Worm (Caenorhabditis elegans) whole organism, young adult: ENCODE results near the gene sru-28.

Experiments
- B0035.1 ChIP-seq: sonication (generic microtip); optimal IDR thresholded peaks from 2 replicates; lab custom pipeline; 2016; ENCODE audit warnings: missing genetic modification characterization, mild to moderate bottlenecking, missing compliant biosample characterization, missing genotype, missing genetic modification reagents
- B0336.3 ChIP-seq: fragments of 200-800 bp; sonication (Bioruptor generic); IDR thresholded peaks from 2 replicates; pipeline ENCODE4 v1.3.6; 2022; ENCODE audit warnings: missing genetic modification characterization, missing compliant biosample characterization
- F10E7.11 ChIP-seq: sonication (generic microtip); optimal IDR thresholded peaks from 2 replicates; lab custom pipeline; 2017; ENCODE audit warnings: mild to moderate bottlenecking, missing genetic modification characterization, moderate library complexity, missing compliant biosample characterization
- F52B5.7 ChIP-seq: sonication (generic microtip); optimal IDR thresholded peaks from 2 replicates; lab custom pipeline; 2016; ENCODE audit warnings: mild to moderate bottlenecking, missing genetic modification characterization, missing compliant biosample characterization
- K12H6.12 ChIP-seq: fragments of 200-800 bp; sonication (Bioruptor generic); optimal IDR thresholded peaks from 2 replicates; lab custom pipeline; 2018; ENCODE audit warnings: mild to moderate bottlenecking, missing genetic modification characterization, missing compliant biosample characterization
- Y79H2A.3 ChIP-seq: fragments of 200-800 bp; sonication (Bioruptor generic); conservative IDR thresholded peaks from 2 replicates; pipeline ENCODE4 v1.3.6; 2022; ENCODE audit warnings: missing genetic modification reagents, missing genetic modification characterization, missing compliant biosample characterization
- ama-1 ChIP-seq, 3 experiments: fragments of 150-350 bp in 1 of 3; sonication (generic microtip) in 2 of 3; optimal IDR thresholded peaks; 2 replicates each; lab custom pipeline; 2014 to 2018; ENCODE audit warnings: missing biosample characterization in 2 of 3, missing genetic modification characterization in 2 of 3, missing genetic modification reagents in 2 of 3
- aptf-2 ChIP-seq: fragments of 200-800 bp; sonication (Bioruptor generic); conservative IDR thresholded peaks from 2 replicates; pipeline ENCODE4 v1.3.6; 2022; ENCODE audit warnings: missing genetic modification reagents, missing genetic modification characterization, missing compliant biosample characterization
- aptf-3 ChIP-seq: fragments of 200-800 bp; sonication (Bioruptor generic); IDR thresholded peaks from 2 replicates; pipeline ENCODE4 v1.3.6; 2022; ENCODE audit warnings: missing genetic modification characterization, missing compliant biosample characterization
- attf-5 ChIP-seq: fragments of 200-800 bp; sonication (Bioruptor generic); optimal IDR thresholded peaks from 2 replicates; lab custom pipeline; 2018; ENCODE audit warnings: mild to moderate bottlenecking, missing genetic modification characterization, missing compliant biosample characterization
- bed-1 ChIP-seq: fragments of 200-800 bp; sonication (Bioruptor generic); IDR thresholded peaks from 2 replicates; pipeline ENCODE4 v1.3.6; 2022; ENCODE audit warnings: missing genetic modification reagents, missing genetic modification characterization, missing compliant biosample characterization
- cebp-1 ChIP-seq, 2 experiments: fragments of 200-800 bp in 1 of 2; sonication (Bioruptor generic) in 1 of 2; sonication (generic microtip) in 1 of 2; IDR thresholded peaks in 1 of 2; optimal IDR thresholded peaks in 1 of 2; 2 replicates each; pipeline versions ENCODE4 v1.3.6 to Lab custom; 2017 to 2022; ENCODE audit warnings: missing compliant biosample characterization in 2 of 2, missing genetic modification characterization in 2 of 2, mild to moderate bottlenecking in 1 of 2, missing genetic modification reagents in 1 of 2, moderate library complexity in 1 of 2
- ceh-100 ChIP-seq: fragments of 200-800 bp; sonication (Bioruptor generic); IDR thresholded peaks from 2 replicates; pipeline ENCODE4 v1.3.6; 2022; ENCODE audit warnings: missing genetic modification reagents, missing genetic modification characterization, missing compliant biosample characterization
- dox-1 ChIP-seq: fragments of 200-800 bp; sonication (Bioruptor generic); IDR thresholded peaks from 2 replicates; pipeline ENCODE4 v1.3.6; 2022; ENCODE audit warnings: missing genetic modification reagents, missing genetic modification characterization, missing compliant biosample characterization
- dpl-1 ChIP-seq: fragments of 150-350 bp; optimal IDR thresholded peaks from 2 replicates; lab custom pipeline; 2014; ENCODE audit warnings: missing biosample characterization, missing genetic modification reagents, missing genetic modification characterization
- egl-44 ChIP-seq: fragments of 200-800 bp; sonication (Bioruptor generic); IDR thresholded peaks from 2 replicates; pipeline ENCODE4 v1.3.6; 2022; ENCODE audit warnings: missing genetic modification reagents, missing genetic modification characterization, missing compliant biosample characterization
- hmg-1.2 ChIP-seq: fragments of 200-800 bp; sonication (Bioruptor generic); IDR thresholded peaks from 2 replicates; pipeline ENCODE4 v1.3.6; 2022; ENCODE audit warnings: missing genetic modification reagents, missing genetic modification characterization, missing compliant biosample characterization
- hmg-20 ChIP-seq: fragments of 200-800 bp; sonication (Bioruptor generic); IDR thresholded peaks from 2 replicates; pipeline ENCODE4 v1.3.6; 2022; ENCODE audit warnings: missing genetic modification reagents, missing genetic modification characterization, missing compliant biosample characterization
- hsf-1 ChIP-seq: fragments of 200-800 bp; sonication (Bioruptor generic); IDR thresholded peaks from 2 replicates; pipeline ENCODE4 v1.3.6; 2022; ENCODE audit warnings: missing genetic modification reagents, missing genetic modification characterization, missing compliant biosample characterization
- let-526 ChIP-seq: fragments of 200-800 bp; sonication (Bioruptor generic); IDR thresholded peaks from 2 replicates; pipeline ENCODE4 v1.3.6; 2022; ENCODE audit warnings: missing genetic modification reagents, missing genetic modification characterization, missing compliant biosample characterization
- let-607 ChIP-seq, 2 experiments: fragments of 200-800 bp in 1 of 2; sonication (Bioruptor generic) in 1 of 2; sonication (generic microtip) in 1 of 2; optimal IDR thresholded peaks; 2 replicates each; lab custom pipeline; 2016 to 2018; ENCODE audit warnings: mild to moderate bottlenecking in 2 of 2, missing compliant biosample characterization in 2 of 2, missing genetic modification characterization in 2 of 2, moderate library complexity in 2 of 2, missing genotype in 1 of 2
- lin-35 ChIP-seq, 3 experiments: fragments of 150-350 bp in 2 of 3; sonication (generic microtip) in 1 of 3; optimal IDR thresholded peaks; 2 replicates each; lab custom pipeline; 2014 to 2018; ENCODE audit warnings: missing biosample characterization in 3 of 3, missing genetic modification characterization in 3 of 3, missing genetic modification reagents in 3 of 3
- lin-40 ChIP-seq: sonication (generic microtip); optimal IDR thresholded peaks from 2 replicates; lab custom pipeline; 2016; ENCODE audit warnings: missing genetic modification characterization, mild to moderate bottlenecking, missing compliant biosample characterization, missing genotype, missing genetic modification reagents
- madf-10 ChIP-seq: sonication (generic microtip); optimal IDR thresholded peaks from 2 replicates; lab custom pipeline; 2016; ENCODE audit warnings: mild to moderate bottlenecking, missing genetic modification characterization, missing compliant biosample characterization
- mcd-1 ChIP-seq: fragments of 200-800 bp; sonication (Bioruptor generic); IDR thresholded peaks from 2 replicates; pipeline ENCODE4 v1.3.6; 2022; ENCODE audit warnings: missing genetic modification reagents, missing genetic modification characterization, missing compliant biosample characterization
- nhr-179 ChIP-seq: sonication (generic microtip); optimal IDR thresholded peaks from 2 replicates; lab custom pipeline; 2016; ENCODE audit warnings: mild to moderate bottlenecking, missing genetic modification characterization, missing compliant biosample characterization
- nhr-27 ChIP-seq: fragments of 200-800 bp; sonication (Bioruptor generic); optimal IDR thresholded peaks from 2 replicates; lab custom pipeline; 2018; ENCODE audit warnings: mild to moderate bottlenecking, missing genetic modification characterization, moderate library complexity, missing compliant biosample characterization
- nhr-80 ChIP-seq: sonication (generic microtip); optimal IDR thresholded peaks from 2 replicates; lab custom pipeline; 2016; ENCODE audit warnings: missing genetic modification characterization, missing compliant biosample characterization
- pbrm-1 ChIP-seq: fragments of 200-800 bp; sonication (Bioruptor generic); IDR thresholded peaks from 2 replicates; pipeline ENCODE4 v1.3.6; 2022; ENCODE audit warnings: missing genetic modification reagents, missing genetic modification characterization, missing compliant biosample characterization
- pha-4 ChIP-seq: fragments of 150-350 bp; sonication (generic microtip); optimal IDR thresholded peaks from 2 replicates; lab custom pipeline; 2014; ENCODE audit warnings: missing biosample characterization, missing genetic modification reagents, missing genetic modification characterization
- rcor-1 ChIP-seq: fragments of 200-800 bp; sonication (Bioruptor generic); IDR thresholded peaks from 2 replicates; pipeline ENCODE4 v1.3.6; 2022; ENCODE audit warnings: missing genetic modification reagents, missing genetic modification characterization, missing compliant biosample characterization
- repo-1 ChIP-seq: sonication (generic microtip); optimal IDR thresholded peaks from 2 replicates; lab custom pipeline; 2017; ENCODE audit warnings: mild to moderate bottlenecking, missing genetic modification characterization, missing compliant biosample characterization
- snpc-1.1 ChIP-seq: sonication (generic microtip); optimal IDR thresholded peaks from 2 replicates; lab custom pipeline; 2017; ENCODE audit warnings: missing genetic modification characterization, mild to moderate bottlenecking, missing compliant biosample characterization, antibody characterized with exemption, moderate library complexity, missing genotype, missing genetic modification reagents; ENCODE audit not compliant: insufficient read depth
- snpc-3.4 ChIP-seq: sonication (generic microtip); optimal IDR thresholded peaks from 2 replicates; lab custom pipeline; 2017; ENCODE audit warnings: missing genetic modification characterization, mild to moderate bottlenecking, missing compliant biosample characterization, antibody characterized with exemption, moderate library complexity, missing genotype, missing genetic modification reagents
- snpc-4 ChIP-seq, 5 experiments: fragments of 150-350 bp in 1 of 5; sonication (generic microtip) in 4 of 5; optimal IDR thresholded peaks; 2 replicates each; lab custom pipeline; 2014 to 2018; ENCODE audit warnings: missing genetic modification characterization in 5 of 5, missing biosample characterization in 3 of 5, antibody characterized with exemption in 2 of 5, mild to moderate bottlenecking in 2 of 5, missing compliant biosample characterization in 2 of 5, missing genotype in 2 of 5, moderate library complexity in 2 of 5, missing genetic modification reagents in 1 of 5
- tlf-1 ChIP-seq: fragments of 200-800 bp; sonication (Bioruptor generic); optimal IDR thresholded peaks from 2 replicates; lab custom pipeline; 2018; ENCODE audit warnings: mild to moderate bottlenecking, missing genetic modification characterization, missing compliant biosample characterization
- zfh-2 ChIP-seq: fragments of 200-800 bp; sonication (Bioruptor generic); conservative IDR thresholded peaks from 2 replicates; pipeline ENCODE4 v1.3.6; 2022; ENCODE audit warnings: missing genetic modification reagents, missing genetic modification characterization, missing compliant biosample characterization
- zim-3 ChIP-seq: sonication (generic microtip); optimal IDR thresholded peaks from 2 replicates; lab custom pipeline; 2017; ENCODE audit warnings: mild to moderate bottlenecking, missing genetic modification characterization, moderate library complexity, missing compliant biosample characterization
- ztf-18 ChIP-seq: sonication (generic microtip); optimal IDR thresholded peaks from 2 replicates; lab custom pipeline; 2016; ENCODE audit warnings: missing genotype, mild to moderate bottlenecking, missing genetic modification characterization, missing compliant biosample characterization
- ztf-25 ChIP-seq: fragments of 200-800 bp; sonication (Bioruptor generic); IDR thresholded peaks from 2 replicates; pipeline ENCODE4 v1.3.6; 2022; ENCODE audit warnings: missing genetic modification reagents, missing genetic modification characterization, missing compliant biosample characterization
- ztf-26 ChIP-seq: sonication (generic microtip); optimal IDR thresholded peaks from 2 replicates; lab custom pipeline; 2017; ENCODE audit warnings: missing genetic modification characterization, missing compliant biosample characterization

Gene sru-28

DNA sequence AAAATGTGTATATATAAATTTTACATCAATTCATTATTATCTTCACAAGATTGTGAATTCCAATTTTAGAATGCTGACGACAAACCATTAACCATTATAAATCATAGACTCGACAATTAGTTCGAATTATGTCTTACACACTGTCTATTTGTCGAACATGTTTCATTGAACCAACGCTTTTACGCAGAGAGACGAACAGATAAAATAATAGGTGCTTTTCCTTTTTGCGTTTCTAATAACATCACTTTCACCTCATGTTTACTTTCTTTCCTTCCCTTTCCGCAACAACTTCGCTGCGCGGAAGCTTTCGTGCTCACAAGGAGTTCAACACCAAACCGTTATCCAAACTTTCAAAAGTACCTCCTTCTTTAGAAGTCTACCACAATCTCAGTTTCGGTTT, 41.7 kb downstream of the sru-28 start, which contains the start of gene F52F10.2:
Gene F52F10.2 (plus strand): TSS at position 301 of the 400 bp plus-strand sequence.
- TF ChIP-seq cebp-1 (GFP tag; IDR thresholded peaks at IDR 0.05; lab: Robert Waterston, UW) (no peak), cebp-1 (tag; optimal IDR thresholded peaks at IDR 0.05; lab: Kevin White, UChicago) (no peak), F10E7.11 (tag; lab: Kevin White, UChicago) (no peak), ztf-26 (tag; lab: Kevin White, UChicago) (no peak), nhr-27 (tag; lab: Kevin White, UChicago) (no peak), ama-1 (optimal IDR thresholded peaks at IDR 0.05; lab: Kevin White, UChicago) (no peak), ama-1 (GFP tag; optimal IDR thresholded peaks at IDR 0.05; lab: Kevin White, UChicago) (no peak)

DNA sequence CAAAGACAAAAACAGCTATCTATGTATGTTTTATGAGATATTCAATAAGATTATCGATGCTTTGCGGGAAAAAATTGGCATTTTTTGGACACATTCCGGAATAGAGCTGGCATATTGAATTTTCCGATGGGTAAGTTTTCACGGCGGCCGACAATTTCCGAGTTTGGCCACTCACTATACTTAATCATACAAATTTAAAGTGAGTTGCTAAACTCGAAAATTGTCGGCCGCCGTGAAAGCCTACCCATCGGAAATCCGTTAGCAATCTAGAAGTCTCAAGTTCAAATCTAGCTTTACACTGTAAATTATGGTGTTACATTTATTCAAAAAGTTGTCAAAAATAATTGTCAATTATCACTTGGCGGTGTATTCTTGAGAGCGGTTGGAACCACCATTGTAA, 44.6 kb downstream of the sru-28 start:
- TF ChIP-seq snpc-1.1 (tag; lab: Kevin White, UChicago) (peak; percentile 41), hsf-1 (GFP tag; lab: Robert Waterston, UW) (no peak), pha-4 (tag; lab: Kevin White, UChicago) (no peak), snpc-4 (GFP tag; optimal IDR thresholded peaks at IDR 0.05; lab: Kevin White, UChicago) (no peak), snpc-4 (tag; optimal IDR thresholded peaks at IDR 0.05; lab: Kevin White, UChicago) (peak in 3 of 4 experiments; percentile 37 to 87 (median 84)), aptf-2 (GFP tag; lab: Robert Waterston, UW) (no peak), bed-1 (GFP tag; lab: Robert Waterston, UW) (no peak)

DNA sequence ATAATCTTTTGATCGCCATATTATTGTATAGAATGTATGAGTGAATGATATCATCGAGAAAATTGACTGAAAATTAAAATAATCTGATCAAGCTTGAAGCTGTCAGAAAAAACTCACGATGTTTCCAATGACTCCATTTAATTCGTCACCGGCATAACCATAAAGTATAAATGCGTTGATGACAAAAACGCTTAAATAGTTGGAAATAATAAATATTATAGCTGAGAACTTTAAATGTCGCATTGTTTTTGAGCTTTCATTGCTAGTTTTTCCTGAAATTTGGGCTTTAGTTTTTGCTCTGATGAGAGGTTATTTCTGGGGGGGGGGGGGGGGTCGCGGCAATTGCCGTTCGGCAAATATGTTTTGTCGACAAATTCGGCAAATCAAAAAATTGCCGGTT, 45.0 kb downstream of the sru-28 start:
- no peak for TF ChIP-seq B0035.1 (tag; lab: Kevin White, UChicago)
- TF ChIP-seq hmg-1.2 (GFP tag; lab: Robert Waterston, UW) = no peak
- TF ChIP-seq K12H6.12 = no peak
- no peak for TF ChIP-seq hmg-20
- TF ChIP-seq let-526 = no peak
- TF ChIP-seq ztf-18 (tag; lab: Kevin White, UChicago) = no peak
- TF ChIP-seq nhr-80 (tag; lab: Kevin White, UChicago) = no peak
- no peak for TF ChIP-seq ceh-100 (GFP tag; lab: Robert Waterston, UW)
- TF ChIP-seq Y79H2A.3 = no peak
- TF ChIP-seq ztf-25 (GFP tag; lab: Robert Waterston, UW) = no peak
- no peak for TF ChIP-seq egl-44
- no peak for TF ChIP-seq madf-10 (tag; lab: Kevin White, UChicago)
- no peak for TF ChIP-seq lin-35 (GFP tag; optimal IDR thresholded peaks at IDR 0.05; lab: Kevin White, UChicago)
- TF ChIP-seq mcd-1 (GFP tag; lab: Robert Waterston, UW) = no peak

DNA sequence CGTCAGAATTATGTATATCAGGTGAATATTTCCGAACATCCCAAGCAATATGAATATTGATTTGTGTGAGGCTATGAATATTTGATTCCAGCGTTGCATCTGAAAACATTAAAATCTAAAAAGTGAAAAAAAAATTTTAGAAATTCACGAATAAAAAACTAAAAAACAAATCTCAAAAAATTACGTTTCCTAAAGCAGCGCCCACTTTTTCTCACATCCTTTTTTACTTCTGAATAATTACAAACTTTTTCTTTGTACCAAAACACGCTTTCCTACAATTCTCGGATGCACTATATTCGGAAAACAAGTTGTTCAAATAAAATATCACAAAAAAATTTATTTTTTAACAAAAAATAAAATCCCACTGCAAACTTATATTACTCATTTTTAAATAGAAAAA, 46.9 kb downstream of the sru-28 start, which contains the start of gene srsx-8:
Gene srsx-8 (minus strand): TSS at position 101 of the 400 bp plus-strand sequence.
- TF ChIP-seq lin-40 (tag; lab: Kevin White, UChicago) (no peak), snpc-3.4 (tag; lab: Kevin White, UChicago) (no peak), pbrm-1 (GFP tag; lab: Robert Waterston, UW) (no peak), F52B5.7 (tag; lab: Kevin White, UChicago) (no peak), let-607 (tag; optimal IDR thresholded peaks at IDR 0.05; lab: Kevin White, UChicago) (no peak), repo-1 (tag; lab: Kevin White, UChicago) (no peak), zim-3 (tag; lab: Kevin White, UChicago) (no peak), dpl-1 (GFP tag; lab: Kevin White, UChicago) (no peak), ama-1 (optimal IDR thresholded peaks at IDR 0.05; lab: Kevin White, UChicago) (no peak), ama-1 (GFP tag; optimal IDR thresholded peaks at IDR 0.05; lab: Kevin White, UChicago) (no peak), dox-1 (no peak), tlf-1 (GFP tag; lab: Kevin White, UChicago) (no peak), nhr-80 (tag; lab: Kevin White, UChicago) (no peak), zfh-2 (GFP tag; lab: Robert Waterston, UW) (no peak), rcor-1 (GFP tag; lab: Robert Waterston, UW) (no peak), lin-35 (GFP tag; optimal IDR thresholded peaks at IDR 0.05; lab: Kevin White, UChicago) (no peak), aptf-3 (no peak), attf-5 (GFP tag; lab: Kevin White, UChicago) (no peak), hmg-1.2 (GFP tag; lab: Robert Waterston, UW) (no peak), nhr-179 (tag; lab: Kevin White, UChicago) (no peak), B0336.3 (GFP tag; lab: Robert Waterston, UW) (no peak)
